Worm (Caenorhabditis elegans): ENCODE measurements around the gene C31H2.3.

C31H2.3 gene

DNA sequence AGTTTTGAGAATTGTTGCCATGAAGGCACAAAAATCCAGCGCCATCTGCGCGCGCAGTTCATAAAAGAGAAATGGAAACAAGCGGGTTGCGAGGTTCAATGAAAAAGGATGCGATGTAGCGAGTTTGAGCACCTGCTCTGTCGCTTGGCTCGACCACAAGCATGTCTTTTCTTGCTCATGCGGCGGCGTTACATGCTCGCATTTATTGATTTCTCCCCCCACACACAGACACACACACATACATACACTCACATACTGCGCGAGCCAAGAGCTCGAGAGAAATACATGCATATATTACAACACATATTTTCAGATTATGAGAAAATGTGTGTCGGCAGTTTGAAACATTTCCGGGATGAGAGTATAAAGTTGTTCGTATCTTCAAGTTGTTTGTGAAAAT, 32.4 kb downstream of the C31H2.3 start:
- no peak for TF ChIP-seq lin-15B (tag; optimal IDR thresholded peaks at IDR 0.05)
- no peak for TF ChIP-seq pqm-1 (tag; optimal IDR thresholded peaks at IDR 0.05)
- TF ChIP-seq fkh-2 (tag; optimal IDR thresholded peaks at IDR 0.05) = no peak
- no peak for TF ChIP-seq elt-3 (tag; optimal IDR thresholded peaks at IDR 0.05)
- peak; percentile 66 for TF ChIP-seq lin-39 (tag; optimal IDR thresholded peaks at IDR 0.05)
- TF ChIP-seq snpc-4 (tag; optimal IDR thresholded peaks at IDR 0.05) = no peak
- no peak for TF ChIP-seq elt-2 (tag; optimal IDR thresholded peaks at IDR 0.05)
- TF ChIP-seq aly-2 (tag; optimal IDR thresholded peaks at IDR 0.05) = no peak
- TF ChIP-seq egl-27 (tag; optimal IDR thresholded peaks at IDR 0.05) = no peak
- no peak for TF ChIP-seq daf-12 (tag; optimal IDR thresholded peaks at IDR 0.05)
- no peak for TF ChIP-seq mml-1 (tag; optimal IDR thresholded peaks at IDR 0.05)
- no peak for TF ChIP-seq ceh-82 (tag; optimal IDR thresholded peaks at IDR 0.05)
- TF ChIP-seq tbx-2 (tag; optimal IDR thresholded peaks at IDR 0.05) = no peak
- TF ChIP-seq nhr-23 (tag; optimal IDR thresholded peaks at IDR 0.05) = no peak
- TF ChIP-seq nhr-237 (tag; optimal IDR thresholded peaks at IDR 0.05) = no peak
- TF ChIP-seq jun-1 (tag; optimal IDR thresholded peaks at IDR 0.05) = no peak
- no peak for TF ChIP-seq ceh-9 (tag; optimal IDR thresholded peaks at IDR 0.05)
- TF ChIP-seq nhr-43 (tag; optimal IDR thresholded peaks at IDR 0.05; ENCODE audit: poor library complexity, severe bottlenecking) = no peak
- no peak for TF ChIP-seq fos-1 (tag; optimal IDR thresholded peaks at IDR 0.05)
- no peak for TF ChIP-seq skn-1 (tag; optimal IDR thresholded peaks at IDR 0.05)
- TF ChIP-seq egl-5 (tag; optimal IDR thresholded peaks at IDR 0.05) = no peak
- TF ChIP-seq ceh-16 (tag; optimal IDR thresholded peaks at IDR 0.05) = no peak
- TF ChIP-seq pha-4 (tag; optimal IDR thresholded peaks at IDR 0.05) = peak; percentile 5
- no peak for TF ChIP-seq nhr-76 (tag; optimal IDR thresholded peaks at IDR 0.05)
- no peak for TF ChIP-seq mdl-1 (tag; optimal IDR thresholded peaks at IDR 0.05)
- TF ChIP-seq nhr-12 (tag; optimal IDR thresholded peaks at IDR 0.05) = no peak
- TF ChIP-seq ama-1 (optimal IDR thresholded peaks at IDR 0.05) = peak; percentile 20
- peak; percentile 52 for TF ChIP-seq nfya-1 (tag; optimal IDR thresholded peaks at IDR 0.05; ENCODE audit: insufficient read depth)
- TF ChIP-seq ztf-4 (tag; optimal IDR thresholded peaks at IDR 0.05) = no peak
- no peak for TF ChIP-seq nhr-25 (tag; optimal IDR thresholded peaks at IDR 0.05)
- TF ChIP-seq sea-2 (GFP tag; optimal IDR thresholded peaks at IDR 0.05) = peak; percentile 67
- no peak for TF ChIP-seq nhr-11 (tag; optimal IDR thresholded peaks at IDR 0.05)
- TF ChIP-seq hmg-11 (tag; optimal IDR thresholded peaks at IDR 0.05) = peak; percentile 61
- no peak for TF ChIP-seq ZK546.5 (tag; optimal IDR thresholded peaks at IDR 0.05)

DNA sequence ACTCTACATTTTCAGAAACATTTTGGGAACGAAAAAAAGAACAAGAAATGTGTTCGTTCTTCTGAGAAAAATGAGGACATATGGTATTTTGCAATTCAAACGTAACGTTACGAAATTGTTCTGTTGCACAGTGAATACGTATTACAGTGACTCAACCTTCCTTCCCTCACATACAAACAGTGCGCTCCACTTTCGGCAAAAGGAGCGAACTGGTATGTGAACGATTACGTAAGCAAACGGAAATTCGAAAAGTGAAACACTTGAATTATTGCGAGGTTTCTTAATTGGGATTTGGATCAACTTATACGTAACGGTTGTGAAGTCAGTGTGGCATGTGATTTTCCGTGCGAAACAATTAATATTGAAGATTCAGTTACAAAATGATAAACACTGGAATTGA, 33.4 kb downstream of the C31H2.3 start:
- TF ChIP-seq ceh-28 (tag; optimal IDR thresholded peaks at IDR 0.05) (no peak), ama-1 (optimal IDR thresholded peaks at IDR 0.05) (peak; percentile 38)

DNA sequence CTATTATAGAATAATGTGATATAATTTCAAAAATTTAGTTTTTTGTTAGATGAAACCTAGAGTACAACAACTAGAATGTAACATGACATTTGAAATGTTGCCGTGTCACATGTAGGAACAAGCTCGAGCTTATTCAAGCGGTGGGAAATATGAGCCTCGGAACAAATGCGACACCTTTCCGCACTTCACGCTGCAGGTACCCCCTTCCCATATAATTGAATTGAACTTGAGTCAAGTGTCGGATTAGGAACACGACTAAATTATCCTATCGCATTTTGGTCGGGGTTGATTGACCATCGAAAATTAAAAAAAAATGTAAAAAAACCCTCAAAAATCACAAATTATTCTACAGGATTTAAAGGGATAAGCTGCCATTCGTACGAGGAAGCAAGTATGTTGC, 34.0 kb downstream of the C31H2.3 start:
- TF ChIP-seq ceh-82 (tag; optimal IDR thresholded peaks at IDR 0.05) (no peak), mdl-1 (tag; optimal IDR thresholded peaks at IDR 0.05) (no peak), nhr-28 (tag; optimal IDR thresholded peaks at IDR 0.05) (no peak), fkh-10 (GFP tag; optimal IDR thresholded peaks at IDR 0.05) (no peak), fos-1 (tag; optimal IDR thresholded peaks at IDR 0.05) (no peak), zag-1 (tag; optimal IDR thresholded peaks at IDR 0.05) (no peak), nhr-11 (tag; optimal IDR thresholded peaks at IDR 0.05) (no peak), aly-2 (tag; optimal IDR thresholded peaks at IDR 0.05) (no peak), tbx-2 (tag; optimal IDR thresholded peaks at IDR 0.05) (no peak), hmg-11 (tag; optimal IDR thresholded peaks at IDR 0.05) (no peak), nfya-1 (tag; optimal IDR thresholded peaks at IDR 0.05; ENCODE audit: insufficient read depth) (no peak), lsy-12 (tag; optimal IDR thresholded peaks at IDR 0.05) (no peak), elt-3 (tag; optimal IDR thresholded peaks at IDR 0.05) (no peak), ceh-9 (tag; optimal IDR thresholded peaks at IDR 0.05) (no peak), nhr-25 (tag; optimal IDR thresholded peaks at IDR 0.05) (no peak), fkh-2 (tag; optimal IDR thresholded peaks at IDR 0.05) (no peak), ztf-4 (tag; optimal IDR thresholded peaks at IDR 0.05) (no peak)

DNA sequence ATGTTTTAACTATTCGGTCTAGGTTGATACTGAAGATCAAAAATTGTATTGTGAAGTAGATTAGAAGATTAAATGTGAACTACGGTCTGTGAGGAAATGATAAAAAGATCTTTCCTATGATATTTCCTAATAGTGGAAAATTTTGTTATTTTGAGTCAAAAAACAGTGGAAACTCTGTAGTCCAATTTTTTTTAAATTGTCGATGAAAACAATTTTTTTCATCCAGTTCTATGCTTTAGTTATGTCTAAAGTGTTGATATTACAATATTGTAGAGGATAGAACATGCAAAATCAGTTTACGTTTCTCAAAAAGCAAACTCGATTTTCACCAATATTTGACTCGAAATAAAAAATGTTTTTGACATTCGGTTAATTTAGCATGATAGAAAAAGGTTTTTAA, 34.5 kb downstream of the C31H2.3 start:
- TF ChIP-seq unc-39 (tag; optimal IDR thresholded peaks at IDR 0.05) = no peak
